Fruit fly (Drosophila melanogaster) whole organism, adult: ENCODE results near the gene CG10428.
A peak's percentile ranks its signal among the peaks of the same experiment; 100 is the strongest.

Experiments used
- CG7045 ChIP-seq: fragments of 200-800 bp; sonication (Bioruptor generic); optimal IDR thresholded peaks from 2 replicates; lab custom pipeline; 2017; ENCODE audit warnings: missing biosample characterization, mild to moderate bottlenecking, missing genetic modification characterization
- CG7101 ChIP-seq: fragments of 200-800 bp; sonication (Bioruptor generic); optimal IDR thresholded peaks from 2 replicates; lab custom pipeline; 2018; ENCODE audit warnings: missing biosample characterization, mild to moderate bottlenecking, missing genetic modification characterization, moderate library complexity
- Hr96 ChIP-seq: fragments of 200-800 bp; sonication (Bioruptor generic); optimal IDR thresholded peaks from 2 replicates; lab custom pipeline; 2016; ENCODE audit warnings: missing biosample characterization, missing genetic modification characterization
- Mnt ChIP-seq: fragments of 200-800 bp; sonication (Bioruptor generic); optimal IDR thresholded peaks from 2 replicates; lab custom pipeline; 2016; ENCODE audit warnings: missing biosample characterization, mild to moderate bottlenecking, missing genetic modification characterization
- cic ChIP-seq: fragments of 200-800 bp; sonication (Bioruptor generic); optimal IDR thresholded peaks from 2 replicates; lab custom pipeline; 2017; ENCODE audit warnings: missing biosample characterization, mild to moderate bottlenecking, missing genetic modification characterization, moderate library complexity
- cnc ChIP-seq, 2 experiments: fragments of >200 bp; optimal IDR thresholded peaks; 2 replicates each; lab custom pipeline; 2017
- pad ChIP-seq: fragments of 200-800 bp; sonication (Bioruptor generic); optimal IDR thresholded peaks from 3 replicates; lab custom pipeline; 2017; ENCODE audit warnings: missing biosample characterization, missing genetic modification characterization, mild to moderate bottlenecking, moderate library complexity, missing genetic modification reagents
- toe ChIP-seq: fragments of 200-800 bp; sonication (Bioruptor generic); optimal IDR thresholded peaks from 2 replicates; lab custom pipeline; 2016; ENCODE audit warnings: missing biosample characterization, missing genetic modification characterization

DNA sequence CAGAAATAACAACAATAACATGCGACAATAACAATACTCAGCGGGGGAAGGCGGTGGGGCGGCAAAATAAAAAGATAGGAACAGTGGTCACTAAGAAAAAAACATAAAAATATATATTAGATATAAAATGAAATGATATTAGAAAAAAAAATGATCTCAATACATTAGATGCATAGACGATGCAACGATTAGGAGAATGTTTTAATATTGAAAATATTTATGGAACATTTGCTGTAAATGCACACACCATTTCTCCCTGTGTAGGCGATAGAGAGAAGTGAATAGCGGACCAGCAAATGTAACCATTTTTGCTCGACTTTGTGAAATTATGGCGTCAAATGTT lies 17.5 kb downstream of the CG10428 start:
- TF ChIP-seq CG7101 (tag; lab: Kevin White, UChicago) (peak; percentile 90), pad (GFP tag; lab: Kevin White, UChicago) (peak; percentile 49), cnc (optimal IDR thresholded peaks at IDR 0.05; lab: Kevin White, UChicago) (no peak), toe (GFP tag; lab: Kevin White, UChicago) (peak; percentile 84), CG7045 (GFP tag; lab: Kevin White, UChicago) (peak; percentile 92), cic (GFP tag; lab: Kevin White, UChicago) (peak; percentile 66), Mnt (GFP tag; lab: Kevin White, UChicago) (peak; percentile 62), Hr96 (GFP tag; lab: Kevin White, UChicago) (peak; percentile 45)
